Fruit fly (Drosophila melanogaster): ENCODE measurements around the gene CG11537.

Gene CG11537

DNA sequence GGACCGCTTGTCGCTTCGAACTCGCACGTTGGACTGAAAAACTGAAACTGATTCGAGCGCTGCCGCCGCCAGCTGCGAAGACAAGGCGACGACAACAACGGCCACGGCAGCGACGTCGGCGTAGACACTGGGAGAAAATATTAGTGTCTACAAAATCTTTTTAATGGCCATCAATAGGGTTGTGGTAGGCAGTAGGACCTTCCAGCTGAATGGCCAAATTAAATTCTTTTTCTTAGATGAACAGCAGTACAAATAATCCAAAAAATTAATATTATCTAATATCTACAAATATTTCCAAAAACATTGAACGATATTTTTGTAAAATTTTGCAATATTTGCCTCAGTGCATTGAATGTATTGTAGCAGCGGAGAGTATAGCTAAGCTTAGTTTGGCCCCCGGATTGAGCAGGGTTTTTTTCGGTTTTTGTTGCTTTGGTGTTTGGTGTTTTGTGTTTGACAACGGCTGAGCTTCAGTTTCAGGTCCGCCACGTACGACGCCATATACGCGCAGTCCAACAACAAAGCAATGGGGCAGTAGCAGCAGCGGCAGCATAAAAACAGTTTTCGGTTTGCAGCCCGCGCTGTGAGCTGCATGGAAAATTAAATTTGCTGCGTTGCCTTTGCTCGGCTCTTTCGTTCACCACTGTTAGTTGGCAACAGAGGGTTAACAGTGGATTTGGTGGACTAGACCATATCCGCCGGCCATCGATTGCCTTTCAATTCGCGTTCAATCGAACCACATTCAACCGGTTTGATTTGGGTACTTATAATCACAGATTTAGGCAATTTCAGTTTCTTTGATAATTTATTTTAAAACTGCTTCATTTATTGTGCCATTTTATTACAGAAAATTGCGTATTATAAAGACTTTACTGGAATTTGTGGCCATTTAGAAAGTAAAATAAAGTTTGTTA lies 36.1 kb downstream of the CG11537 start, which contains the start of gene Cht7 (continued):
- TF ChIP-seq Elba2 (GFP tag; optimal IDR thresholded peaks at IDR 0.05) (no peak), CG15479 (GFP tag; optimal IDR thresholded peaks at IDR 0.05) (no peak), bigmax (GFP tag; optimal IDR thresholded peaks at IDR 0.05) (no peak), HHEX (GFP tag; optimal IDR thresholded peaks at IDR 0.05) (peak; percentile 72), wdn (GFP tag; IDR thresholded peaks at IDR 0.05) (peak; percentile 65; the same call in 1 of the 2 replicates), ro (GFP tag; IDR thresholded peaks at IDR 0.05) (peak; percentile 61; the same call in 1 of the 2 replicates), Stat92E (GFP tag; optimal IDR thresholded peaks at IDR 0.05) (no peak), Opbp (GFP tag; IDR thresholded peaks at IDR 0.05; ENCODE audit: partially characterized antibody) (no peak), CG6683 (GFP tag; optimal IDR thresholded peaks at IDR 0.05) (peak; percentile 47), HLH3B (GFP tag; IDR thresholded peaks at IDR 0.05) (peak; percentile 77), CG18619 (GFP tag; optimal IDR thresholded peaks at IDR 0.05) (peak; percentile 86), pum (GFP tag; optimal IDR thresholded peaks at IDR 0.05) (peak; percentile 46), Doc3 (GFP tag; IDR thresholded peaks at IDR 0.05; ENCODE audit: partially characterized antibody) (no peak), chinmo (GFP tag; IDR thresholded peaks at IDR 0.05; ENCODE audit: partially characterized antibody) (peak; percentile 98), CG3726 (GFP tag; IDR thresholded peaks at IDR 0.05) (peak; percentile 68; the same call in 2 of the 3 replicates), bsh (GFP tag; optimal IDR thresholded peaks at IDR 0.05) (peak; percentile 78 to 92), peb (GFP tag; IDR thresholded peaks at IDR 0.05) (peak; percentile 65), CG4820 (GFP tag; optimal IDR thresholded peaks at IDR 0.05) (peak; percentile 69), dimm (GFP tag; IDR thresholded peaks at IDR 0.05) (peak; percentile 50; the same call in 1 of the 2 replicates), CG6854 (GFP tag; optimal IDR thresholded peaks at IDR 0.05) (peak; percentile 77), Ravus (GFP tag; IDR thresholded peaks at IDR 0.05) (no peak; the same call in 1 of the 2 replicates), CG9797 (GFP tag; optimal IDR thresholded peaks at IDR 0.05) (peak; percentile 2), HLH4C (GFP tag; IDR thresholded peaks at IDR 0.05; ENCODE audit: partially characterized antibody) (no peak), sd (tag; optimal IDR thresholded peaks at IDR 0.05) (peak; percentile 72), CG11723 (GFP tag; optimal IDR thresholded peaks at IDR 0.05) (peak; percentile 85), sug (tag; optimal IDR thresholded peaks at IDR 0.05) (peak; percentile 80), Neu2 (GFP tag; optimal IDR thresholded peaks at IDR 0.05; ENCODE audit: borderline replicate concordance) (no peak), tll (GFP tag; optimal IDR thresholded peaks at IDR 0.05) (no peak), CG16863 (GFP tag; optimal IDR thresholded peaks at IDR 0.05) (peak; percentile 79), CG7745 (tag; optimal IDR thresholded peaks at IDR 0.05) (no peak), CG8478 (optimal IDR thresholded peaks at IDR 0.05) (no peak), dysf (GFP tag; IDR thresholded peaks at IDR 0.05) (peak; percentile 91), Ssrp (tag; optimal IDR thresholded peaks at IDR 0.05) (peak; percentile 89), Six4 (GFP tag; optimal IDR thresholded peaks at IDR 0.05) (peak; percentile 51), ap (GFP tag; IDR thresholded peaks at IDR 0.05) (peak; percentile 75), CG6791 (GFP tag; IDR thresholded peaks at IDR 0.05; ENCODE audit: partially characterized antibody) (no peak), Hey (tag; optimal IDR thresholded peaks at IDR 0.05) (peak; percentile 16), twi (tag; optimal IDR thresholded peaks at IDR 0.05) (peak; percentile 72), CG13424 (tag; optimal IDR thresholded peaks at IDR 0.05) (peak; percentile 93), CG4707 (GFP tag; optimal IDR thresholded peaks at IDR 0.05) (peak; percentile 69), NFAT (GFP tag; IDR thresholded peaks at IDR 0.05) (peak; percentile 61), CG16815 (GFP tag; optimal IDR thresholded peaks at IDR 0.05) (peak; percentile 74), bcd (GFP tag; optimal IDR thresholded peaks at IDR 0.05) (peak; percentile 73), sc (optimal IDR thresholded peaks at IDR 0.05) (no peak), sc (GFP tag; optimal IDR thresholded peaks at IDR 0.05) (peak; percentile 83), trem (tag; optimal IDR thresholded peaks at IDR 0.05) (peak; percentile 50), Dfd (GFP tag; optimal IDR thresholded peaks at IDR 0.05) (no peak)

All from whole organism, embryonic.